Worm (Caenorhabditis elegans) whole organism, late embryonic: Measurements from ENCODE around the gene srx-95.

Experiments
- C08G9.2 ChIP-seq: sonication (generic microtip); optimal IDR thresholded peaks from 2 replicates; lab custom pipeline; 2016; ENCODE audit warnings: mild to moderate bottlenecking, missing genetic modification characterization, moderate library complexity, missing compliant biosample characterization
- C38D4.7 ChIP-seq: fragments of 200-800 bp; sonication (Bioruptor generic); optimal IDR thresholded peaks from 2 replicates; lab custom pipeline; 2018; ENCODE audit warnings: mild to moderate bottlenecking, missing genetic modification characterization, moderate library complexity, missing compliant biosample characterization
- F13H6.1 ChIP-seq: sonication (generic microtip); optimal IDR thresholded peaks from 2 replicates; lab custom pipeline; 2016; ENCODE audit warnings: missing genetic modification characterization, missing compliant biosample characterization
- K02D7.2 ChIP-seq: sonication (generic microtip); optimal IDR thresholded peaks from 2 replicates; lab custom pipeline; 2017; ENCODE audit warnings: mild to moderate bottlenecking, missing genetic modification characterization, missing compliant biosample characterization
- T23F11.4 ChIP-seq: fragments of 200-800 bp; sonication (Bioruptor generic); optimal IDR thresholded peaks from 2 replicates; lab custom pipeline; 2018; ENCODE audit warnings: mild to moderate bottlenecking, missing genetic modification characterization, missing compliant biosample characterization
- Y22D7AL.16 ChIP-seq: sonication (generic microtip); optimal IDR thresholded peaks from 2 replicates; lab custom pipeline; 2016; ENCODE audit warnings: missing genetic modification characterization, missing compliant biosample characterization
- ahr-1 ChIP-seq: sonication (generic microtip); optimal IDR thresholded peaks from 2 replicates; lab custom pipeline; 2016; ENCODE audit warnings: missing genetic modification characterization, missing compliant biosample characterization
- ama-1 ChIP-seq: fragments of 150-350 bp; optimal IDR thresholded peaks from 2 replicates; lab custom pipeline; 2014
- ceh-18 ChIP-seq: sonication (generic microtip); optimal IDR thresholded peaks from 2 replicates; lab custom pipeline; 2016; ENCODE audit warnings: missing genetic modification characterization, missing compliant biosample characterization
- ceh-2 ChIP-seq: sonication (generic microtip); optimal IDR thresholded peaks from 2 replicates; lab custom pipeline; 2016; ENCODE audit warnings: missing genotype, missing genetic modification characterization, missing compliant biosample characterization
- ceh-24 ChIP-seq: sonication (generic microtip); optimal IDR thresholded peaks from 2 replicates; lab custom pipeline; 2016; ENCODE audit warnings: mild to moderate bottlenecking, missing genetic modification characterization, missing compliant biosample characterization
- ceh-31 ChIP-seq: sonication (generic microtip); optimal IDR thresholded peaks from 2 replicates; lab custom pipeline; 2016; ENCODE audit warnings: missing genetic modification characterization, missing compliant biosample characterization
- ceh-45 ChIP-seq: fragments of 200-800 bp; sonication (Bioruptor generic); IDR thresholded peaks from 2 replicates; pipeline ENCODE4 v1.3.6; 2022; ENCODE audit warnings: missing genetic modification reagents, missing genetic modification characterization, missing compliant biosample characterization
- ceh-48 ChIP-seq: sonication (generic microtip); optimal IDR thresholded peaks from 2 replicates; lab custom pipeline; 2016; ENCODE audit warnings: missing genetic modification characterization, inconsistent platforms, missing compliant biosample characterization
- che-1 ChIP-seq: sonication (generic microtip); optimal IDR thresholded peaks from 2 replicates; lab custom pipeline; 2016; ENCODE audit warnings: mild to moderate bottlenecking, missing genetic modification characterization, missing compliant biosample characterization
- fax-1 ChIP-seq: sonication (generic microtip); optimal IDR thresholded peaks from 2 replicates; lab custom pipeline; 2016; ENCODE audit warnings: missing genotype, missing genetic modification characterization, missing compliant biosample characterization
- gmeb-2 ChIP-seq: sonication (generic microtip); optimal IDR thresholded peaks from 2 replicates; lab custom pipeline; 2016; ENCODE audit warnings: missing genetic modification characterization, inconsistent platforms, missing compliant biosample characterization
- hlh-30 ChIP-seq: sonication (generic microtip); optimal IDR thresholded peaks from 2 replicates; lab custom pipeline; 2017; ENCODE audit warnings: antibody characterized with exemption, missing genetic modification characterization, missing compliant biosample characterization; ENCODE audit not compliant: insufficient read depth
- hlh-8 ChIP-seq: sonication (generic microtip); optimal IDR thresholded peaks from 2 replicates; lab custom pipeline; 2016; ENCODE audit warnings: missing genotype, missing genetic modification characterization, missing compliant biosample characterization
- lim-6 ChIP-seq: sonication (generic microtip); optimal IDR thresholded peaks from 2 replicates; lab custom pipeline; 2016; ENCODE audit warnings: missing genetic modification characterization, missing compliant biosample characterization
- nhr-232 ChIP-seq: sonication (generic microtip); optimal IDR thresholded peaks from 2 replicates; lab custom pipeline; 2016; ENCODE audit warnings: missing genetic modification characterization, missing compliant biosample characterization
- npax-4 ChIP-seq: sonication (generic microtip); optimal IDR thresholded peaks from 2 replicates; lab custom pipeline; 2016; ENCODE audit warnings: missing genetic modification characterization, missing compliant biosample characterization
- pag-3 ChIP-seq: sonication (generic microtip); optimal IDR thresholded peaks from 2 replicates; lab custom pipeline; 2016; ENCODE audit warnings: missing compliant biosample characterization, missing genetic modification characterization, borderline replicate concordance
- pat-9 ChIP-seq: fragments of 200-800 bp; sonication (Bioruptor generic); optimal IDR thresholded peaks from 2 replicates; lab custom pipeline; 2018; ENCODE audit warnings: mild to moderate bottlenecking, missing genetic modification characterization, moderate library complexity, missing compliant biosample characterization
- pax-1 ChIP-seq: fragments of 150-350 bp; optimal IDR thresholded peaks from 2 replicates; lab custom pipeline; 2014; ENCODE audit warnings: missing biosample characterization, missing genetic modification characterization
- pha-4 ChIP-seq: fragments of 150-350 bp; optimal IDR thresholded peaks from 2 replicates; lab custom pipeline; 2018; ENCODE audit warnings: missing biosample characterization, missing genetic modification reagents, missing genetic modification characterization
- pqm-1 ChIP-seq: sonication (generic microtip); optimal IDR thresholded peaks from 2 replicates; lab custom pipeline; 2016; ENCODE audit warnings: missing genetic modification characterization, missing compliant biosample characterization
- sdc-2 ChIP-seq: sonication (generic microtip); optimal IDR thresholded peaks from 2 replicates; lab custom pipeline; 2016; ENCODE audit warnings: missing genotype, missing genetic modification characterization, missing compliant biosample characterization
- sox-2 ChIP-seq: fragments of 200-800 bp; sonication (Bioruptor generic); IDR thresholded peaks from 2 replicates; pipeline ENCODE4 v1.3.6; 2022; ENCODE audit warnings: missing genetic modification reagents, missing genetic modification characterization, missing compliant biosample characterization
- sox-4 ChIP-seq: sonication (generic microtip); optimal IDR thresholded peaks from 2 replicates; lab custom pipeline; 2017; ENCODE audit warnings: mild to moderate bottlenecking, missing genetic modification characterization, inconsistent platforms, missing compliant biosample characterization
- tbx-2 ChIP-seq: sonication (generic microtip); optimal IDR thresholded peaks from 2 replicates; lab custom pipeline; 2016; ENCODE audit warnings: missing genetic modification characterization, missing compliant biosample characterization
- unc-3 ChIP-seq, 2 experiments: fragments of 200-800 bp in 1 of 2; sonication (Bioruptor generic) in 1 of 2; sonication (generic microtip) in 1 of 2; conservative IDR thresholded peaks in 1 of 2; optimal IDR thresholded peaks in 1 of 2; 2 replicates each; pipeline versions ENCODE4 v1.3.6 to Lab custom; 2016 to 2022; ENCODE audit warnings: missing compliant biosample characterization in 2 of 2, missing genetic modification characterization in 2 of 2, missing genetic modification reagents in 1 of 2
- unc-42 ChIP-seq: sonication (generic microtip); optimal IDR thresholded peaks from 2 replicates; lab custom pipeline; 2016; ENCODE audit warnings: missing genotype, missing genetic modification characterization, missing compliant biosample characterization
- unc-86 ChIP-seq: sonication (generic microtip); optimal IDR thresholded peaks from 2 replicates; lab custom pipeline; 2016; ENCODE audit warnings: missing genetic modification characterization, missing compliant biosample characterization
- zip-5 ChIP-seq: sonication (generic microtip); optimal IDR thresholded peaks from 2 replicates; lab custom pipeline; 2016; ENCODE audit warnings: missing genetic modification characterization, missing compliant biosample characterization
- ztf-16 ChIP-seq: sonication (generic microtip); optimal IDR thresholded peaks from 2 replicates; lab custom pipeline; 2017; ENCODE audit warnings: missing genetic modification characterization, missing compliant biosample characterization

The srx-95 gene

ce11 chrII:6764734-6765133 is 10.2 kb upstream of the srx-95 start, which contains the start of gene nlp-50:
Gene nlp-50, plus strand, starts transcription at chrII:6765034.
- TF ChIP-seq ahr-1 (tag; lab: Kevin White, UChicago), result no peak
- TF ChIP-seq Y22D7AL.16 (tag; lab: Kevin White, UChicago), result no peak
- no peak for TF ChIP-seq pha-4 (tag; lab: Kevin White, UChicago)
- TF ChIP-seq C08G9.2 (tag; lab: Kevin White, UChicago), result no peak
- TF ChIP-seq zip-5 (tag; lab: Kevin White, UChicago), result no peak
- TF ChIP-seq npax-4, result no peak
- TF ChIP-seq che-1 (tag; lab: Kevin White, UChicago), result no peak
- no peak for TF ChIP-seq K02D7.2 (tag; lab: Kevin White, UChicago)
- TF ChIP-seq unc-86, result no peak
- no peak for TF ChIP-seq pag-3
- no peak for TF ChIP-seq ama-1
- TF ChIP-seq F13H6.1 (tag; lab: Kevin White, UChicago), result no peak
- no peak for TF ChIP-seq pqm-1 (tag; lab: Kevin White, UChicago)
- no peak for TF ChIP-seq sox-2 (GFP tag; lab: Robert Waterston, UW)
- TF ChIP-seq ceh-18, result no peak
- no peak for TF ChIP-seq tbx-2
- TF ChIP-seq hlh-8 (tag; lab: Kevin White, UChicago), result no peak
- TF ChIP-seq fax-1 (tag; lab: Kevin White, UChicago), result no peak
- TF ChIP-seq ceh-2 (tag; lab: Kevin White, UChicago), result no peak
- no peak for TF ChIP-seq unc-42 (tag; lab: Kevin White, UChicago)

- TF ChIP-seq pax-1 (tag; lab: Kevin White, UChicago) (no peak), hlh-30 (no peak)
Measured at ce11 chrII:6756232-6756631, 1.7 kb upstream of the srx-95 start, which contains the start of gene F41G3.3. Gene F41G3.3, plus strand, starts transcription at chrII:6756532.

ce11 chrII:6752850-6753249 is 1.7 kb downstream of the srx-95 start, which contains the start of gene F41G3.21:
Gene F41G3.21, minus strand, starts transcription at chrII:6752950.
- no peak for TF ChIP-seq nhr-232 (tag; lab: Kevin White, UChicago)
- no peak for TF ChIP-seq ahr-1 (tag; lab: Kevin White, UChicago)
- TF ChIP-seq, all 69 proteins: peak for 0

- TF ChIP-seq lim-6 (no peak), ceh-45 (GFP tag; lab: Robert Waterston, UW) (no peak)
- TF ChIP-seq, all 69 proteins: peak for 0
Measured at ce11 chrII:6752027-6752426, 2.5 kb downstream of the srx-95 start, which contains the start of gene F41G3.19. Gene F41G3.19, minus strand, starts transcription at chrII:6752127.

- no peak for TF ChIP-seq C38D4.7 (GFP tag; lab: Kevin White, UChicago)
- TF ChIP-seq unc-86, result no peak
- no peak for TF ChIP-seq sox-4
- no peak for TF ChIP-seq C08G9.2 (tag; lab: Kevin White, UChicago)
- TF ChIP-seq pag-3, result no peak
- no peak for TF ChIP-seq Y22D7AL.16 (tag; lab: Kevin White, UChicago)
- TF ChIP-seq ztf-16 (tag; lab: Kevin White, UChicago), result no peak
- TF ChIP-seq ceh-24 (tag; lab: Kevin White, UChicago), result no peak
- TF ChIP-seq ceh-48 (tag; lab: Kevin White, UChicago), result no peak
- no peak for TF ChIP-seq pat-9 (tag; lab: Kevin White, UChicago)
- TF ChIP-seq gmeb-2, result no peak
- TF ChIP-seq unc-3 (GFP tag; conservative IDR thresholded peaks at IDR 0.05; lab: Robert Waterston, UW), result no peak
- TF ChIP-seq unc-3 (tag; optimal IDR thresholded peaks at IDR 0.05; lab: Kevin White, UChicago), result no peak
- no peak for TF ChIP-seq ceh-31 (tag; lab: Kevin White, UChicago)
- TF ChIP-seq T23F11.4 (GFP tag; lab: Kevin White, UChicago), result no peak
- no peak for TF ChIP-seq sdc-2
- no peak for TF ChIP-seq sox-2 (GFP tag; lab: Robert Waterston, UW)
Measured at ce11 chrII:6750929-6751328, 3.6 kb downstream of the srx-95 start, which contains the start of gene F41G3.20. Gene F41G3.20, minus strand, starts transcription at chrII:6751029.
